Worm (Caenorhabditis elegans): Measurements from ENCODE around the gene col-139.

Gene col-139

DNA sequence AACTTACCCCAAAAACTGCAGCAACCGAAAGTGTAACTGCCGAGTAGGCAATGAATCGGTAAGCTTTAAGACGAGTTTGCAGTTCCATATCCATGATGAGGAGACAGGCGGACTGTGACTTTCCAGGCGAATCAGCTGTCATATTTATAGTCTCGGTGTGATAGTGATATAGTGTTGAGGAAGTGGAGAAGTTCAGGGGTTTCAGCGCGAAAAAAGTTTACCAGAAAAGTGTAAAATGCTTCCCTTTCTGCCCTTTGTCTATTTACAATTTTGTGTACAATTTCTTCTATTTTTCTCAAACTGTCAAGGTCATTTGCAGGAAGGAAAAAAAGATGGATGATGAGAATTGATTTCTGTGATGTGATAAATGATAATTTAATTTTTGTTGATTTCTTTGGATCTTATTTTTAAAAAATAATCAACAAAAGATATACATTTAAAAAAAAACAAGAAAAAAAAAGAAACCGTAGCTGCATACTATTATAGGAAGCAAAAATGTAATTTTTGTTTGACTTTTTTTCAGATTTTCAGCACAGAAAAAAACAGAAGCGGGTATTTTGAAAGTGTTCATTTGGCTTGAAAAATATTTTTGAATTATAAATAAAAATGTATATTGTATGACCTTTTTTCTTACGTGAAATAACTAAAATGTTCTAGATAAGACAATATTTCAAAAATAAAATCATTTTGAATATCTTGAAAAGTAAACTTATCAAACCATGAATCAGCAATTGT is at the start of gene col-139, which contains the start of gene F41F3.1:
TSS of gene col-139 (minus strand) at position 101 of the 735 bp plus-strand sequence.
TSS of gene F41F3.1 (plus strand) at position 685 of the 735 bp plus-strand sequence.
- TF ChIP-seq pes-1 (GFP tag; IDR thresholded peaks at IDR 0.05) (no peak), hmg-4 (GFP tag; optimal IDR thresholded peaks at IDR 0.05) (no peak), hmbx-1 (tag; optimal IDR thresholded peaks at IDR 0.05) (no peak), tra-4 (tag; optimal IDR thresholded peaks at IDR 0.05) (no peak), ets-7 (tag; optimal IDR thresholded peaks at IDR 0.05) (no peak), scrt-1 (GFP tag; IDR thresholded peaks at IDR 0.05) (no peak), ceh-13 (GFP tag; optimal IDR thresholded peaks at IDR 0.05) (no peak), B0310.2 (tag; optimal IDR thresholded peaks at IDR 0.05) (no peak), F13C5.2 (tag; optimal IDR thresholded peaks at IDR 0.05) (no peak), tbx-37 (GFP tag; conservative IDR thresholded peaks at IDR 0.05) (no peak)

DNA sequence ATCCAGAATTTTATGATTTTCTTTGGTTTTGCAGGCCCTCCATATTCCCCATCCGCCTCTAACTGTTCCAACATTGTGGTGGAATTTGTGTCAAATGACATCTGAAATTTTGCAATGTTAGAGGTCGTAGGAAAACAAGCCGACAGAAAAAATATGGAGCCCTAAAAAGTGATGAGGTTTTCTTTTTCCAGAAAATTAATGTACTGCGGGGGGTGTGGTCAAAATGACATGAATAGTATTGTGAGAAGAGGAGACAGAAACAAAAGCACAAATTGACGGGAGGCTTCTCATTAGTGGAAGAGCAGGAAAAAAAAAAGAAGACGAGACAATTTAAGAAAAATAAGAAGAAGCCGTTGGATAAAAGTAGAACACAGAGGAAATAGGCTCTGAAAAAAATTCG is 46.4 kb upstream of the col-139 start, which contains the start of gene ZC266.1:
TSS of gene ZC266.1 (minus strand) at position 101 of the 400 bp plus-strand sequence.
- TF ChIP-seq pes-1 (GFP tag; IDR thresholded peaks at IDR 0.05) (no peak), hmg-4 (GFP tag; optimal IDR thresholded peaks at IDR 0.05) (no peak), F13C5.2 (tag; optimal IDR thresholded peaks at IDR 0.05) (no peak), ceh-36 (tag; optimal IDR thresholded peaks at IDR 0.05) (no peak), scrt-1 (GFP tag; IDR thresholded peaks at IDR 0.05) (no peak), ama-1 (optimal IDR thresholded peaks at IDR 0.05) (no peak)

DNA sequence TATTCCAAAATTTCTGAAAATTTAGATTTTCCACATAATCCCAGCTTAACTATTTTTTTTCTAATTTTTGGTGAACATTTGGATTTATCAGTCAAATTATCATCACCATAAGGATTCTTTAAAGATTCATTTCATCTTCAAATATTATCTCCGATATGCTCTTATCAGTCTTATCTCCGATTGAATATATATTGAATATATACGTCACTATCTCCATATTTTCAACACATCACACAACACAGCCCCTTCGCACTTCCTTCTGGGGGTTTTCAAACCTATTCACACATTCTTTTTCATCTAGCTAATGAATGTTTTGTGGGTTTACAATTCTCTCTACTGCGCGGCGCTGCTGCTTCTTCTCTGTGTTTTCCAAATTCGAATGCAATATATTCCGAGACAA is 44.9 kb upstream of the col-139 start:
- no peak for TF ChIP-seq aly-1 (tag; optimal IDR thresholded peaks at IDR 0.05)
- TF ChIP-seq ets-7 (tag; optimal IDR thresholded peaks at IDR 0.05), result no peak
- no peak for TF ChIP-seq hmbx-1 (tag; optimal IDR thresholded peaks at IDR 0.05)
- no peak for TF ChIP-seq hmg-4 (GFP tag; optimal IDR thresholded peaks at IDR 0.05)
- no peak for TF ChIP-seq ceh-13 (GFP tag; optimal IDR thresholded peaks at IDR 0.05)
- no peak for TF ChIP-seq ceh-36 (tag; optimal IDR thresholded peaks at IDR 0.05)
- no peak for TF ChIP-seq hnd-1 (tag; optimal IDR thresholded peaks at IDR 0.05)
- TF ChIP-seq pes-1 (GFP tag; IDR thresholded peaks at IDR 0.05), result no peak
- no peak for TF ChIP-seq ama-1 (optimal IDR thresholded peaks at IDR 0.05)
- TF ChIP-seq sea-1 (GFP tag; conservative IDR thresholded peaks at IDR 0.05), result no peak

DNA sequence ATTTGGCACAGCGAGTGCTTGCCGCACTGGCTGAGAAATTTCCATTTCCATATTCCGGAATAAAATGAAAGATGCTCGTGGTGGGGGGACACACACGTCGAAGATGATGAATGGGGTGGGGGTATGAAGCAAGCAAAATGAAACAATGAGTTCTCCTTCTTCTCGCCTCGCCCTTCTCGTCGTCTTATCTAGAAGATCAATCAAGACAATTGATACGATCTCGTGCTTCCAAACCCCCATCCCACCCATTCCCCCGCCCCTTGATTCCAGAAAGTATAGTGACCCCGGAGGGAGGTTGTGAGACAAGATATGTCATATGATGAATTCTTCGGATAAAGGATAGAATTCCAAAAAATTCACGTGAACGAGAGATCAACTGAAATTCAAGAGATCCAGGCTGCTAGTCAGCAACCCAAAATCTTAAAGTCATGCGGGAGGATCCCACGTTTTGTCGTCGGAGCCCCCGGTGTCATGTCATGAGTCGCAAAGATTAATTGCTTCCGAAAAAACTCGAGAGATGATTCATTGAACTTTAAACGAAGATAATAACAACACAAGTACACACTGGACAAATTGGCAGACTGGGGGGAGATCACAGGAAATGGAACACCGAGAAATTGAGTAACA is 40.8 kb upstream of the col-139 start:
- TF ChIP-seq F13C5.2 (tag; optimal IDR thresholded peaks at IDR 0.05) (no peak), tra-4 (tag; optimal IDR thresholded peaks at IDR 0.05) (no peak), hmbx-1 (tag; optimal IDR thresholded peaks at IDR 0.05) (no peak), ama-1 (optimal IDR thresholded peaks at IDR 0.05) (no peak), aly-1 (tag; optimal IDR thresholded peaks at IDR 0.05) (no peak), hmg-4 (GFP tag; optimal IDR thresholded peaks at IDR 0.05) (no peak), scrt-1 (GFP tag; IDR thresholded peaks at IDR 0.05) (no peak), flt-1 (GFP tag; IDR thresholded peaks at IDR 0.05) (no peak), tbx-37 (GFP tag; conservative IDR thresholded peaks at IDR 0.05) (no peak), ceh-36 (tag; optimal IDR thresholded peaks at IDR 0.05) (no peak), tbx-11 (GFP tag; IDR thresholded peaks at IDR 0.05) (no peak), hnd-1 (tag; optimal IDR thresholded peaks at IDR 0.05) (no peak), pes-1 (GFP tag; IDR thresholded peaks at IDR 0.05) (no peak), ets-7 (tag; optimal IDR thresholded peaks at IDR 0.05) (no peak), B0310.2 (tag; optimal IDR thresholded peaks at IDR 0.05) (no peak), sea-1 (GFP tag; conservative IDR thresholded peaks at IDR 0.05) (no peak)

DNA sequence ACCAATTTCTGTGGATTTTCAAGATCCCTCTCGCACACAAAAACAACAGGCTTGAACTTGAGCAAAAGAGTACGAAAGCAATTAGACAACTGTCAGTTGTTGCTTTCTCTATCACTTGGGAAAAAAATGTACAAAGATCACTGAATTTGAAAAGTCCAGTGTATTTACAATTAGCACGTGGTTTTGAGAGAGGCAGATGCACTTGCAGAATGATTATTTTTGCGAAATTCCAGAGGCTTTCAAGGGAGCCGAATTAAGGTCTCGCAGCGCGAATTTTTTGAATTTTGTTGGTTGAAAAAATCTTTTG is 39.5 kb upstream of the col-139 start:
- no peak for TF ChIP-seq ets-7 (tag; optimal IDR thresholded peaks at IDR 0.05)
- TF ChIP-seq sea-1 (GFP tag; conservative IDR thresholded peaks at IDR 0.05), result no peak
- no peak for TF ChIP-seq ceh-36 (tag; optimal IDR thresholded peaks at IDR 0.05)
- TF ChIP-seq pes-1 (GFP tag; IDR thresholded peaks at IDR 0.05), result no peak
- TF ChIP-seq hmbx-1 (tag; optimal IDR thresholded peaks at IDR 0.05), result no peak
- TF ChIP-seq tbx-37 (GFP tag; conservative IDR thresholded peaks at IDR 0.05), result no peak
- no peak for TF ChIP-seq hnd-1 (tag; optimal IDR thresholded peaks at IDR 0.05)
- TF ChIP-seq flt-1 (GFP tag; IDR thresholded peaks at IDR 0.05), result no peak
- no peak for TF ChIP-seq F13C5.2 (tag; optimal IDR thresholded peaks at IDR 0.05)
- no peak for TF ChIP-seq tbx-11 (GFP tag; IDR thresholded peaks at IDR 0.05)
- TF ChIP-seq ama-1 (optimal IDR thresholded peaks at IDR 0.05), result no peak
- TF ChIP-seq aly-1 (tag; optimal IDR thresholded peaks at IDR 0.05), result no peak
- no peak for TF ChIP-seq hmg-4 (GFP tag; optimal IDR thresholded peaks at IDR 0.05)
- no peak for TF ChIP-seq scrt-1 (GFP tag; IDR thresholded peaks at IDR 0.05)

DNA sequence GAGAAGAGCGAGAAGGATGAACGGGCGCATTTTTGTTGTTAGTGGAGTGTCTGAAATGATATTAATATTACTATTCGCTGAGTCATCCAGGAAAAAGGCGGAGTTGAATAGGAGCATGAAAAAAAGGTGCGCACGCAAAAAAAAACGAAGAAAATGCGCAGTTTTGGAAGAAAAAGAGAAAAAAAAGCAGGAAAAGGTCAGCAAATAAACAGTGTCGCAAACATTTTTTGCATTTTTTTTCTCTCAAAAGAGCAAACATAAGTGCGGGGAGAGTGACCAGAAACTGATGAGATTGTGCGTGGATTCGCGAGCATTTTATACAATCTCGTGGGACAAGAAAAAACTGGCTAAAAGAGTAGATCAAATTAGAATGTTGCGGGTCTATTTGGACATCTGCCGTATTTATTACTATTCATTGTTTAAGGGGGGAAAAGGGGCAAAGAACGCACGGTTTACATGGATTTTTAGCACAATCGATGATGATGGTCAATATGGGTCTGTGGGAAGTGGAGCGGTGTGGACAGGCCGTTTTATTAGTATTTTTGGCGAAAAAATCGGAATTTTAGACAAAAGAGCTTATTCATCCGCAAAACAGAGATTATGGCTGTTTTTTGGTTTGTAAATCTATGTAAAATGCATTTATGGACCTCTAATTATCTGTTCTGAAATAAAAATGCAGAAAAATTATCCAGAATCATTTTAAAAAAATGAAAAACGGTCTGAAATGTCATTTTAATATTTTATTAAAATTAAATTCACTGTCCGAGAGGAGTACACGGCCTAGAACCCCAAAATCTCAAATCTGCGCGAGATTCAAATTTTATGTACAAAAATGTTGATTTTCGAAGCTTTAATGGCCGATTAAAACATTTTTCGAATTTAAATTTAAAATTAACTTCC is 38.9 kb upstream of the col-139 start, which contains the start of gene cpg-8:
TSS of gene cpg-8 (minus strand) at position 51 of the 900 bp plus-strand sequence.
- TF ChIP-seq F13C5.2 (tag; optimal IDR thresholded peaks at IDR 0.05), result no peak
- no peak for TF ChIP-seq pes-1 (GFP tag; IDR thresholded peaks at IDR 0.05)
- no peak for TF ChIP-seq sea-1 (GFP tag; conservative IDR thresholded peaks at IDR 0.05)
- TF ChIP-seq ama-1 (optimal IDR thresholded peaks at IDR 0.05), result no peak
- TF ChIP-seq B0310.2 (tag; optimal IDR thresholded peaks at IDR 0.05), result no peak
- TF ChIP-seq hmg-4 (GFP tag; optimal IDR thresholded peaks at IDR 0.05), result no peak
- TF ChIP-seq scrt-1 (GFP tag; IDR thresholded peaks at IDR 0.05), result no peak
- TF ChIP-seq tra-4 (tag; optimal IDR thresholded peaks at IDR 0.05), result no peak
- TF ChIP-seq tbx-37 (GFP tag; conservative IDR thresholded peaks at IDR 0.05), result no peak
- TF ChIP-seq hmbx-1 (tag; optimal IDR thresholded peaks at IDR 0.05), result no peak

DNA sequence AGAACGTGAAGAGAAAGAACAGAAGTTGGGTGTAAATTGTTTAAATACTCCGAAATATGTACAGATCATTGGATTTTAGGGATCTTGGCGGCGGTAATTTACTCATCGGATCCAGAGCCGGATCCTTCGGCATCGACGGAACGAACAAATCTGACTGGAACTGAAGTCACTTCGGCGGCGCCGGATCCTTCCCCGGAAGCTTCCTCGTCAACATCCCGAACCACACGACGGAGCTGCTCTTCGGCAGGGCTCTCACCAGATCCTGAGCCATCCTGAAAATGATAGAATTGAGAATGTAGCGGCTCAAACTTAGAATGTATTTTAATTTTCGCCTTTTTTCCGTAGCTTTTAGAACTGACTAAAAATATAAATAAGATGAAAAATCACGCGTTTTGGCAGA is 37.9 kb upstream of the col-139 start:
- TF ChIP-seq ama-1 (optimal IDR thresholded peaks at IDR 0.05), result no peak
- TF ChIP-seq sea-1 (GFP tag; conservative IDR thresholded peaks at IDR 0.05), result no peak
- no peak for TF ChIP-seq ceh-13 (GFP tag; optimal IDR thresholded peaks at IDR 0.05)
- TF ChIP-seq aly-1 (tag; optimal IDR thresholded peaks at IDR 0.05), result no peak
- no peak for TF ChIP-seq ceh-36 (tag; optimal IDR thresholded peaks at IDR 0.05)
- no peak for TF ChIP-seq tbx-11 (GFP tag; IDR thresholded peaks at IDR 0.05)
- no peak for TF ChIP-seq flt-1 (GFP tag; IDR thresholded peaks at IDR 0.05)
- TF ChIP-seq tra-4 (tag; optimal IDR thresholded peaks at IDR 0.05), result no peak
- TF ChIP-seq ets-7 (tag; optimal IDR thresholded peaks at IDR 0.05), result no peak
- no peak for TF ChIP-seq hmbx-1 (tag; optimal IDR thresholded peaks at IDR 0.05)
- no peak for TF ChIP-seq hmg-4 (GFP tag; optimal IDR thresholded peaks at IDR 0.05)
- TF ChIP-seq tbx-37 (GFP tag; conservative IDR thresholded peaks at IDR 0.05), result no peak
- no peak for TF ChIP-seq F13C5.2 (tag; optimal IDR thresholded peaks at IDR 0.05)
- no peak for TF ChIP-seq B0310.2 (tag; optimal IDR thresholded peaks at IDR 0.05)
- TF ChIP-seq scrt-1 (GFP tag; IDR thresholded peaks at IDR 0.05), result no peak
- no peak for TF ChIP-seq hnd-1 (tag; optimal IDR thresholded peaks at IDR 0.05)
- no peak for TF ChIP-seq pes-1 (GFP tag; IDR thresholded peaks at IDR 0.05)

Measured in whole organism, early embryonic.